Fruit fly (Drosophila melanogaster): ENCODE data around the gene Naa30A.

Naa30A gene

DNA sequence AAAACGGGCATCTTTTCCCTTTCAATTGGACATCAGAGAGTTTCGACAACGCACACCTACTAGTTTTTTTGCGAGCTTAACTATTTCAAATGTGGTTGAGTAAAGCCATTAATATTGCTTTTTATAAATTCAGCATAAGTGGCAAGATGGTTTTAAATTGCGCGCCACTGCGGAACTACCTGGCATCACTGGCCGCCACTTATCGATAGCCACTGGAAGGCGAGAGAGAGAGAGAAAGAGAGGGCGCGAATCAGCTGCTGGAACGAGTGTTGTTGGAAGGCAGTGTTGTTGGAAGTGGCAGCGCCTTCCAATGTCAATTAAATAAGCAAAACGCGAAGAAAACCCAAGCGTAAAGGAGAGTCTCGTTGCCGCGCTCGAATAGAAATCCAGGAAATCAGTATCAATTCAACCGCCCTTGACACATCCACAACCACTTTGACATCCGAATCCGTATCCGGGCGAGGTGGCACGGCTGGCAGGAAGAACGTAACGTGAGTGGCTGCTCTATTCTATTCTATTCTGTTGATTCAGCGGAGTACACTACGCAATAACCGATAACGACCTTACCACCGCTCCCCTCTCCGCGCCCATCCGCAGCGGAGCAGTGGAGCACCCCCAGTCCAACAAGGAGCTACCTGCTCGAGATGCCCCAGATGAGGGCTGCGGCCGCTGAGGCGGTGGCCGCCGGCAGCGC is 33.5 kb downstream of the Naa30A start, which contains the start of gene AMPKalpha (continued):
- peak; percentile 44 for TF ChIP-seq Fer1 (GFP tag; optimal IDR thresholded peaks at IDR 0.05)
- TF ChIP-seq stwl (tag; optimal IDR thresholded peaks at IDR 0.05), result peak; percentile 29
- TF ChIP-seq Mes4 (GFP tag; optimal IDR thresholded peaks at IDR 0.05), result no peak
- TF ChIP-seq dati (GFP tag; IDR thresholded peaks at IDR 0.05), result no peak
- TF ChIP-seq CG11398 (GFP tag; optimal IDR thresholded peaks at IDR 0.05), result no peak
- peak; percentile 52 for TF ChIP-seq Sry-δ (GFP tag; optimal IDR thresholded peaks at IDR 0.05)
- TF ChIP-seq Atf-2 (GFP tag; optimal IDR thresholded peaks at IDR 0.05), result no peak
- TF ChIP-seq CG9797 (GFP tag; optimal IDR thresholded peaks at IDR 0.05), result peak; percentile 0
- TF ChIP-seq bigmax (GFP tag; optimal IDR thresholded peaks at IDR 0.05), result no peak
- TF ChIP-seq CG10979 (tag; optimal IDR thresholded peaks at IDR 0.05), result no peak
- TF ChIP-seq Dref (GFP tag; IDR thresholded peaks at IDR 0.05), result peak; percentile 81
- peak; percentile 34 for TF ChIP-seq Med (GFP tag)
- peak; percentile 43; the same call in 1 of the 3 replicates for TF ChIP-seq CG6791 (GFP tag; IDR thresholded peaks at IDR 0.05; ENCODE audit: partially characterized antibody)
- TF ChIP-seq CG13287 (GFP tag; IDR thresholded peaks at IDR 0.05; ENCODE audit: partially characterized antibody), result peak; percentile 55
- TF ChIP-seq CG8388 (GFP tag; optimal IDR thresholded peaks at IDR 0.05), result peak; percentile 48
- peak; percentile 91 for TF ChIP-seq CG15514 (GFP tag; optimal IDR thresholded peaks at IDR 0.05)
- TF ChIP-seq fru (optimal IDR thresholded peaks at IDR 0.05), result no peak
- peak; percentile 81 for TF ChIP-seq CG1832 (GFP tag; optimal IDR thresholded peaks at IDR 0.05)
- TF ChIP-seq CG14710 (tag; optimal IDR thresholded peaks at IDR 0.05), result peak; percentile 25
- no peak for TF ChIP-seq CG10274 (GFP tag; optimal IDR thresholded peaks at IDR 0.05)
- TF ChIP-seq Scr (GFP tag; IDR thresholded peaks at IDR 0.05; ENCODE audit: partially characterized antibody), result peak; percentile 27; the same call in 1 of the 2 replicates
- peak; percentile 62 for TF ChIP-seq bbx (GFP tag; IDR thresholded peaks at IDR 0.05; ENCODE audit: partially characterized antibody)
- TF ChIP-seq sim (GFP tag; IDR thresholded peaks at IDR 0.05), result no peak
- TF ChIP-seq Myb (GFP tag; optimal IDR thresholded peaks at IDR 0.05), result peak; percentile 35
- peak; percentile 19; the same call in 1 of the 2 replicates for TF ChIP-seq vvl (GFP tag; IDR thresholded peaks at IDR 0.05)
- peak; percentile 38; the same call in 1 of the 4 replicates for TF ChIP-seq Dll (GFP tag; IDR thresholded peaks at IDR 0.05; ENCODE audit: partially characterized antibody)
- peak in 1 of 2 experiments; percentile 38 for TF ChIP-seq Pdp1 (GFP tag; optimal IDR thresholded peaks at IDR 0.05)
- TF ChIP-seq CG17328 (GFP tag; IDR thresholded peaks at IDR 0.05), result no peak
- no peak for TF ChIP-seq CG13424 (tag; optimal IDR thresholded peaks at IDR 0.05)
- TF ChIP-seq CG15479 (GFP tag; optimal IDR thresholded peaks at IDR 0.05), result peak; percentile 33
- TF ChIP-seq Awh (GFP tag; IDR thresholded peaks at IDR 0.05), result no peak
- TF ChIP-seq sisA (GFP tag; IDR thresholded peaks at IDR 0.05), result no peak
- no peak for TF ChIP-seq Poxn (GFP tag; IDR thresholded peaks at IDR 0.05)

DNA sequence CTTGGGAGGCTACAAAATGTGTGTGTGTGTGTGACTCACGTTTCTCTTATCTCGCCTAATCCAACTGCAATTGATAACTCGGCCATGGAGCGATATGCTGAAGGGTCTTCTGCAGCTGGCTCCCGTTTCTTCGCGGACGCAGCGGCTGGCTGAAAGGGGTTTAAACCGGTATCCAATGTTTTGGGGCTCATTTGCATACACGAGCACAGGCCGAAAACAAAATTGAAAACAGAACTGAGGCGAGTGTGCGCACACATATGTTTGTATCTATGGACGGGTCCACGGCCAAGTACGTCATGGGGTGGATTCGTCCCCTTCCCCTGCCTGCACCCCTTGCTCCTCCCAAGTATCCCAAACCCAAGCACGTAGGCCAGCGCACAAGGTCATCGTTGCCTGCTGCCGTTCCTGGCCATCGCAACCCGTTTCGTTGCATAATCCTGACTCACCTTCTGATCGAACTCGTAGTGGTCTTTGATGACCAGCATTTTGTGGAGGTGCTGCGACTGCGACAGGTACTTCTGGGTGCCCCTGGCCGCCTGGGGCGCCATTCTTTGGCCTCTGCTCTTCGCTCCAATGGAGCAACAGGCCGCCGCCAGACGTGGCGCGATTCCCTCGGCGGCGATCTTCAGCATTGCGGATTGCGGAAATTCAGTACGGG is 37.9 kb downstream of the Naa30A start:
- no peak for TF ChIP-seq CG10431 (GFP tag; optimal IDR thresholded peaks at IDR 0.05)
- no peak for TF ChIP-seq bab2 (GFP tag; optimal IDR thresholded peaks at IDR 0.05)
- no peak for TF ChIP-seq CG11398 (GFP tag; optimal IDR thresholded peaks at IDR 0.05)
- TF ChIP-seq CG1647 (GFP tag; optimal IDR thresholded peaks at IDR 0.05), result no peak
- TF ChIP-seq Atf6 (GFP tag; IDR thresholded peaks at IDR 0.05), result 0 out of 2 replicates have a peak, but pooled peaks have one; percentile 11
- TF ChIP-seq Drgx (GFP tag; IDR thresholded peaks at IDR 0.05), result no peak
- TF ChIP-seq CG33213 (GFP tag; optimal IDR thresholded peaks at IDR 0.05), result no peak
- no peak for TF ChIP-seq fru (optimal IDR thresholded peaks at IDR 0.05)
- no peak for TF ChIP-seq CG11504 (tag; optimal IDR thresholded peaks at IDR 0.05)
- no peak for TF ChIP-seq dan (GFP tag; IDR thresholded peaks at IDR 0.05)
- no peak for TF ChIP-seq CG1832 (GFP tag; optimal IDR thresholded peaks at IDR 0.05)
- no peak for TF ChIP-seq Dfd (GFP tag; optimal IDR thresholded peaks at IDR 0.05)
- no peak for TF ChIP-seq bowl (GFP tag; IDR thresholded peaks at IDR 0.05)
- TF ChIP-seq CG14710 (tag; optimal IDR thresholded peaks at IDR 0.05), result no peak
- no peak for TF ChIP-seq vnd (GFP tag; IDR thresholded peaks at IDR 0.05; ENCODE audit: partially characterized antibody)
- TF ChIP-seq vvl (GFP tag; IDR thresholded peaks at IDR 0.05), result peak; percentile 70
- TF ChIP-seq Fer3 (tag; optimal IDR thresholded peaks at IDR 0.05), result no peak
- peak; percentile 49 for TF ChIP-seq MESR4 (GFP tag; optimal IDR thresholded peaks at IDR 0.05)
- TF ChIP-seq pnt (GFP tag; optimal IDR thresholded peaks at IDR 0.05), result no peak
- peak; percentile 35 for TF ChIP-seq ewg (GFP tag; optimal IDR thresholded peaks at IDR 0.05)

All from whole organism, embryonic.